Fruit fly (Drosophila melanogaster) whole organism, wandering third instar larva: ENCODE data around the gene mag.

Source experiments
- CG9705 ChIP-seq: fragments of 200-800 bp; sonication (Bioruptor generic); optimal IDR thresholded peaks from 2 replicates; lab custom pipeline; 2018; ENCODE audit warnings: missing biosample characterization, mild to moderate bottlenecking, missing genetic modification characterization
- CrebA ChIP-seq: fragments of 200-800 bp; sonication (Bioruptor generic); optimal IDR thresholded peaks from 2 replicates; lab custom pipeline; 2016; ENCODE audit warnings: missing biosample characterization, mild to moderate bottlenecking, missing genetic modification characterization, borderline replicate concordance
- Dfd ChIP-seq: fragments of >200 bp; optimal IDR thresholded peaks from 2 replicates; lab custom pipeline; 2017; ENCODE audit warnings: missing biosample characterization, missing genetic modification characterization
- Hnf4 ChIP-seq: fragments of 200-800 bp; sonication (Bioruptor generic); optimal IDR thresholded peaks from 2 replicates; lab custom pipeline; 2016; ENCODE audit warnings: missing biosample characterization, mild to moderate bottlenecking, missing genetic modification characterization
- ey ChIP-seq: fragments of 200-800 bp; sonication (Bioruptor generic); optimal IDR thresholded peaks from 2 replicates; lab custom pipeline; 2016; ENCODE audit warnings: missing biosample characterization, missing genetic modification characterization
- foxo ChIP-seq, 2 experiments: fragments of 200-800 bp; sonication (Bioruptor generic); optimal IDR thresholded peaks; 2 replicates in 1 of 2; 3 replicates in 1 of 2; lab custom pipeline; 2016 to 2017; ENCODE audit warnings: missing biosample characterization in 2 of 2, missing genetic modification characterization in 2 of 2
- h ChIP-seq: fragments of 200-800 bp; sonication (Bioruptor generic); optimal IDR thresholded peaks from 3 replicates; lab custom pipeline; 2016; ENCODE audit warnings: missing biosample characterization, mild to moderate bottlenecking, missing genetic modification characterization
- pan ChIP-seq: fragments of >200 bp; optimal IDR thresholded peaks from 2 replicates; lab custom pipeline; 2017

dm6 chr3L:20439772-20440171, 20.7 kb upstream of the mag start, which contains the start of gene Hpd:
- no peak for TF ChIP-seq Dfd (GFP tag; lab: Kevin White, UChicago)
- TF ChIP-seq h (GFP tag; lab: Kevin White, UChicago) = no peak
- no peak for TF ChIP-seq CrebA (GFP tag; lab: Kevin White, UChicago)
- TF ChIP-seq Hnf4 = no peak
- no peak for TF ChIP-seq CG9705 (GFP tag; lab: Kevin White, UChicago)
- no peak for TF ChIP-seq foxo (GFP tag; optimal IDR thresholded peaks at IDR 0.05; lab: Kevin White, UChicago)
- no peak for TF ChIP-seq ey (GFP tag; lab: Kevin White, UChicago)
- no peak for TF ChIP-seq pan (lab: Kevin White, UChicago)
